Worm (Caenorhabditis elegans) whole organism, mixed stage, embryonic: Measurements from ENCODE around the gene F09B12.3.

Source experiments
- bed-3 ChIP-seq: fragments of 200-800 bp; sonication (Bioruptor generic); optimal IDR thresholded peaks from 3 replicates; lab custom pipeline; 2018; ENCODE audit warnings: mild to moderate bottlenecking, missing genetic modification characterization, moderate library complexity, missing compliant biosample characterization
- ceh-43 ChIP-seq: fragments of 200-800 bp; sonication (Bioruptor generic); optimal IDR thresholded peaks from 2 replicates; lab custom pipeline; 2018; ENCODE audit warnings: mild to moderate bottlenecking, missing genetic modification characterization, moderate library complexity, missing compliant biosample characterization
- elt-1 ChIP-seq: sonication (generic microtip); optimal IDR thresholded peaks from 2 replicates; lab custom pipeline; 2017; ENCODE audit warnings: missing genetic modification characterization, mild to moderate bottlenecking, missing compliant biosample characterization, antibody characterized with exemption, moderate library complexity, borderline replicate concordance; ENCODE audit not compliant: insufficient read depth
- elt-3 ChIP-seq: fragments of 150-350 bp; optimal IDR thresholded peaks from 2 replicates; lab custom pipeline; 2014; ENCODE audit warnings: missing biosample characterization, missing genetic modification characterization
- flh-1 ChIP-seq: fragments of 200-800 bp; sonication (Bioruptor generic); optimal IDR thresholded peaks from 2 replicates; lab custom pipeline; 2018; ENCODE audit warnings: mild to moderate bottlenecking, missing genetic modification characterization, moderate library complexity, missing compliant biosample characterization
- ham-2 ChIP-seq: fragments of 200-800 bp; sonication (Bioruptor generic); optimal IDR thresholded peaks from 2 replicates; lab custom pipeline; 2018; ENCODE audit warnings: mild to moderate bottlenecking, missing genetic modification characterization, missing compliant biosample characterization
- lsy-2 ChIP-seq: fragments of 150-350 bp; optimal IDR thresholded peaks from 2 replicates; lab custom pipeline; 2014; ENCODE audit warnings: missing biosample characterization, missing genetic modification characterization
- mep-1 ChIP-seq: fragments of 150-350 bp; optimal IDR thresholded peaks from 2 replicates; lab custom pipeline; 2017; ENCODE audit warnings: missing biosample characterization, missing genetic modification reagents, missing genetic modification characterization, inconsistent platforms
- nhr-237 ChIP-seq: fragments of 150-350 bp; optimal IDR thresholded peaks from 2 replicates; lab custom pipeline; 2014; ENCODE audit warnings: missing biosample characterization, missing genetic modification characterization
- nhr-76 ChIP-seq: sonication (generic microtip); optimal IDR thresholded peaks from 2 replicates; lab custom pipeline; 2017; ENCODE audit warnings: missing biosample characterization, missing genetic modification characterization
- pha-4 ChIP-seq: fragments of 150-350 bp; optimal IDR thresholded peaks from 2 replicates; lab custom pipeline; 2018; ENCODE audit warnings: missing biosample characterization, missing genetic modification reagents, missing genetic modification characterization
- snpc-4 ChIP-seq: fragments of 150-350 bp; optimal IDR thresholded peaks from 2 replicates; lab custom pipeline; 2014; ENCODE audit warnings: missing biosample characterization, missing genetic modification characterization
- zip-8 ChIP-seq: fragments of 150-350 bp; optimal IDR thresholded peaks from 2 replicates; lab custom pipeline; 2014; ENCODE audit warnings: missing biosample characterization, missing genetic modification characterization

Gene F09B12.3

DNA sequence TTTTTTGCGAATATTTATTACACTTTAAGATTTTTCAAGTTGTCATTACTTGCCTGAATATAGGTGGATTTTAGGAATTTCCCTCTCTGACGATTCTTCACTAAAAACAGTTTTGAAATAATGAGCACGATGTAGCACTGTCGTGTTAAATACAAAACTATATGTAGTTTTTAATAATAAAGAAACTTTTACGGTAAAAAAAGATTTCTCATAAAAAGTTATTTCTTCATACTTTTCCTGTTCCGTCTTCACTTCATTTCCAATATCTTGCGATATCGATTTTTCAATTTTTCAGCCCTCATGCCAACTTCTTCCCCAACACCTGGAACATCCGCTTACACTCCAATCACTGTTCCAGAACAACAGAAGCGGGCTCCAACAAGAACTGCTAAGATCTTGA is 45.4 kb downstream of the F09B12.3 start, which contains the start of gene H03G16.6:
Gene H03G16.6 (plus strand): TSS at position 301 of the 400 bp plus-strand sequence.
- no peak for TF ChIP-seq mep-1
- no peak for TF ChIP-seq bed-3 (GFP tag; lab: Kevin White, UChicago)
- no peak for TF ChIP-seq snpc-4
- no peak for TF ChIP-seq elt-1

ce11 chrX:15050006-15050405 is 47.7 kb downstream of the F09B12.3 start:
- TF ChIP-seq bed-3 (GFP tag; lab: Kevin White, UChicago) (no peak), ham-2 (GFP tag; lab: Kevin White, UChicago) (no peak)

DNA sequence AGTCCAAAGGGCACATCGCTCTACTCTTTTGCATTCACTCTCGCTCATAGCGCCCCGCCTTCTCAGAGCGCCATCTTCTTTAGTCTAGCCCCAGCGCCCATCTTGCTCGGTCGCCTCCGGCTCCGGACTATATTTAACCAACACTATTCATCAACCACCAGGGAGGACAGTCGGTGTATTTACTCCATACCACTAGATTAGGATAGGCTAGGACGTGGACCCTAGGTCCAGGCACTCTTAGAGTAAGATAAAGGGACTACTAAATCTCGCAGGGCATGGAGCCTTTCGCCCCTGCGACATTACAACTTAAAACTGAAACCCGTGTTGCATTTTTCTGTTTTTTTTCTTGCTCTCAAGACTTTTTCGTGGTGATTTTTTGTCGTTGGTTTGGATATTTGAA is 50.2 kb downstream of the F09B12.3 start:
- no peak for TF ChIP-seq nhr-76 (tag; lab: Kevin White, UChicago)
- TF ChIP-seq zip-8 (tag; lab: Kevin White, UChicago) = no peak
- no peak for TF ChIP-seq pha-4 (tag; lab: Kevin White, UChicago)
- no peak for TF ChIP-seq ceh-43
- no peak for TF ChIP-seq elt-1
- TF ChIP-seq flh-1 (GFP tag; lab: Kevin White, UChicago) = no peak
- no peak for TF ChIP-seq elt-3 (tag; lab: Kevin White, UChicago)

DNA sequence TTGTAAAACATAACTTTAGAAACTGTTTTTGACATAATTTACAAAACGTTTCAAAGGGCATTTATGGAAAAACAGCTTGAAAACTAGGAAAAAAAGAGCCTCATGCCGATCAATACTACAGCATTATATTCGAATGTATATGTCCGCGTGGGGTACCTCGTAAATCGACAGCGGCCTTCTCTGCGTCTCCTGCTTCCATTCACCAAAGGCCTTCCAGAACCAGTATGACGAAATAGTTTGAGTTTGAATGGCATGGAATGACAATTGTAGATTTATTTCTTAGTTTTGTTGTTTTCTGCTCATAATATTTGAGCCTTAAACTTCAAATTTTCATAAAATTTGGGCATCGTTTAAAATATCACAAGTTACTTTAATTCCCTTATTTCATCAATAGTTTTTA is 52.4 kb downstream of the F09B12.3 start:
- TF ChIP-seq nhr-237 (tag; lab: Kevin White, UChicago) (no peak), lsy-2 (tag; lab: Kevin White, UChicago) (no peak), flh-1 (GFP tag; lab: Kevin White, UChicago) (no peak), bed-3 (GFP tag; lab: Kevin White, UChicago) (no peak)
